Worm (Caenorhabditis elegans): ENCODE results near the gene clec-126.

- TF ChIP-seq tbx-2 (tag; optimal IDR thresholded peaks at IDR 0.05) (peak; percentile 76), ama-1 (optimal IDR thresholded peaks at IDR 0.05) (no peak), ttx-3 (tag; optimal IDR thresholded peaks at IDR 0.05) (peak; percentile 60), K02D7.2 (tag; optimal IDR thresholded peaks at IDR 0.05) (peak; percentile 61), unc-86 (tag; optimal IDR thresholded peaks at IDR 0.05) (peak; percentile 69), madf-2 (tag; optimal IDR thresholded peaks at IDR 0.05) (peak; percentile 77), che-1 (tag; optimal IDR thresholded peaks at IDR 0.05) (peak; percentile 75), hlh-6 (tag; optimal IDR thresholded peaks at IDR 0.05) (peak; percentile 85), elt-2 (tag; optimal IDR thresholded peaks at IDR 0.05) (peak; percentile 93), ceh-48 (tag; optimal IDR thresholded peaks at IDR 0.05) (peak; percentile 53), nfya-1 (tag; optimal IDR thresholded peaks at IDR 0.05) (peak; percentile 64)
Measured at ce11 chrII:3518961-3519544, at the start of gene clec-126.
